Worm (Caenorhabditis elegans) whole organism, midembryonic: ENCODE results near the gene nas-7.

Experiments used
- cog-1 ChIP-seq: sonication (generic microtip); optimal IDR thresholded peaks from 2 replicates; lab custom pipeline; 2016; ENCODE audit warnings: missing genetic modification characterization, missing compliant biosample characterization
- ztf-23 ChIP-seq: fragments of 200-800 bp; sonication (Bioruptor generic); IDR thresholded peaks from 2 replicates; pipeline ENCODE4 v1.3.6; 2022; ENCODE audit warnings: missing genetic modification reagents, missing genetic modification characterization, missing compliant biosample characterization

ce11 chrII:7390335-7390734 lies 12.2 kb downstream of the nas-7 start:
- TF ChIP-seq ztf-23 (GFP tag; lab: Robert Waterston, UW): no peak
- no peak for TF ChIP-seq cog-1 (tag; lab: Kevin White, UChicago)
